Fruit fly (Drosophila melanogaster) whole organism, embryonic: ENCODE results near the gene Glut4EF.
A peak's percentile ranks its signal among the peaks of the same experiment; 100 is the strongest.

Source experiments
- CG34422 ChIP-seq: fragments of 200-800 bp; sonication (Bioruptor generic); IDR thresholded peaks from 3 replicates; pipeline ENCODE4 v1.3.6; 2022; ENCODE audit warnings: missing biosample characterization, missing genetic modification characterization
- CG6854 ChIP-seq: fragments of 200-800 bp; sonication (Bioruptor generic); optimal IDR thresholded peaks from 3 replicates; lab custom pipeline; 2017; ENCODE audit warnings: missing biosample characterization, mild to moderate bottlenecking, missing genetic modification characterization
- Opbp ChIP-seq: fragments of 200-800 bp; sonication (Bioruptor generic); IDR thresholded peaks from 3 replicates; pipeline ENCODE4 v1.3.6; 2022; ENCODE audit warnings: missing biosample characterization, missing genetic modification characterization; ENCODE audit not compliant: partially characterized antibody
- PHDP ChIP-seq: fragments of 200-800 bp; sonication (Bioruptor generic); optimal IDR thresholded peaks from 3 replicates; lab custom pipeline; 2018; ENCODE audit warnings: missing biosample characterization, mild to moderate bottlenecking, missing genetic modification characterization, moderate library complexity
- Ssrp ChIP-seq: fragments of 200-800 bp; sonication (Bioruptor generic); optimal IDR thresholded peaks from 2 replicates; lab custom pipeline; 2018; ENCODE audit warnings: missing biosample characterization, mild to moderate bottlenecking, missing genetic modification characterization, moderate library complexity
- caup ChIP-seq: fragments of 200-800 bp; sonication (Bioruptor generic); optimal IDR thresholded peaks from 3 replicates; lab custom pipeline; 2017; ENCODE audit warnings: missing biosample characterization, mild to moderate bottlenecking, missing genetic modification characterization, moderate library complexity; ENCODE audit not compliant: severe bottlenecking
- onecut ChIP-seq: fragments of 200-800 bp; sonication (Bioruptor generic); IDR thresholded peaks from 2 replicates; pipeline ENCODE4 v1.3.6; 2022; ENCODE audit warnings: missing biosample characterization, missing genetic modification characterization

DNA sequence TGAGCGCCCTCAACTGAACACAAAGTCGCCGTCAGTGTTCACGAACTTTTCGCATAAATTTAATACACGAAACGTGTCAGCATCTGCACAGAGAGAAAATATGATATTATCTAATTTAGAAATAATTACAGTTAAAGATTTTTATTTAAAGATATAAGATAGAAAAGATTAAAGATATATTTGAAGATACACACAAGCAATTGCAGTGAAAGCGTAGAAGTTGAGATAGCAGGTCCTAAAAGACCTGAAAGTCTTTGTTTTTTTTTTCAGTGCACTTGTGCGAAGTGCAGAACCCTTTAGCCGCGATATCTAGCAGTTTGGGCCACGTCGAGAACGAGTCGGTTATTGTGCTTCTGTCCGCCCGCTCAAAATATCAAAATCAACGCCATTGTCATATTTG, 103.0 kb downstream of the Glut4EF start:
- TF ChIP-seq CG6854 (GFP tag; lab: Kevin White, UChicago) (peak; percentile 10), CG34422 (GFP tag; lab: Robert Waterston, UW) (no peak), onecut (GFP tag; lab: Robert Waterston, UW) (no peak), Ssrp (tag; lab: Kevin White, UChicago) (no peak), caup (GFP tag; lab: Kevin White, UChicago) (no peak), Opbp (no peak), PHDP (tag; lab: Kevin White, UChicago) (peak; percentile 27)
